Worm (Caenorhabditis elegans): ENCODE results near the gene M01A8.1.

M01A8.1 gene

DNA sequence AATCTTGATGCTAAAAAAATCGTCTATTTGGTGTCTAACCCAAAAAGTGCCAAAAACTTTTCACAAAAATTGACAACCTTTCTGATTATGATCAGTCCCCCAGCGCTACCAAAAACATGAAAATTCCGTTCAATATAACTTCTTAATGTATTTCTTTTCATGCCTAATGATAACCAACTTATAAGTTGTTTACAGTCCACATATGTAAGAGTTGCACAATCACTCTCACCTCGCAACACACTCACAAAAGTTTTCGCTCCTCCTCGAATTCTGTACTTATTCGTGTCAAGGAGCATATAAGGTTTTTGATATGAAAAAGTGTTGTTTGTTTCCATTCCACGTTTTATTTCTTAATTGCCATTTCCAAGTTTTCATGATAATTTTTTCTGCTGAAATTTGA is 31.5 kb downstream of the M01A8.1 start:
- no peak for TF ChIP-seq ztf-23 (GFP tag; IDR thresholded peaks at IDR 0.05)
- TF ChIP-seq tab-1 (GFP tag; IDR thresholded peaks at IDR 0.05): no peak
- no peak for TF ChIP-seq klf-2 (GFP tag; conservative IDR thresholded peaks at IDR 0.05)
- no peak for TF ChIP-seq med-1 (GFP tag; optimal IDR thresholded peaks at IDR 0.05; ENCODE audit: insufficient read depth)
- TF ChIP-seq ztf-29 (GFP tag; IDR thresholded peaks at IDR 0.05): no peak
- TF ChIP-seq T22C8.4 (GFP tag; IDR thresholded peaks at IDR 0.05): no peak
- TF ChIP-seq ref-1 (GFP tag; conservative IDR thresholded peaks at IDR 0.05): no peak
- no peak for TF ChIP-seq flt-1 (GFP tag; IDR thresholded peaks at IDR 0.05)
- TF ChIP-seq cog-1 (tag; optimal IDR thresholded peaks at IDR 0.05): no peak

DNA sequence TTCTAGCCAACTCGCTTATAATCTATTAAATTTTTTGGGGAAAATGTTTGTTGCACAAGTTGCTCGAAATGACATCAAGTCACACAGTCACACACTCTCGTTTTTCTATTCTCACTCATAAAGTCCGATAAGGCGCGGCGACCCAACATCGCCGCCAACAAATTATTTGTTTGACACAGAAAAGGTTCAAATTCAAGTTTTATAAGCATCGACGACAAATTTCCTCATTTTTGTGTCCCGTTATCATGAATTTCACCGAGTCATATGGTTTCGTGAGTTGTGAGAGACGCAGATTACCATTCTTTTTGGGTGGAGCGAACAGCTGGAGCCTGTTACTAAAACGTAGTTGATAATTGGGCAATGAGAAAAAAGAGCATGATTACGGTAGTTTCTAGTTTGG is 32.8 kb downstream of the M01A8.1 start:
- TF ChIP-seq cog-1 (tag; optimal IDR thresholded peaks at IDR 0.05) (no peak), tab-1 (GFP tag; IDR thresholded peaks at IDR 0.05) (no peak), med-1 (GFP tag; optimal IDR thresholded peaks at IDR 0.05; ENCODE audit: insufficient read depth) (no peak), ref-1 (GFP tag; conservative IDR thresholded peaks at IDR 0.05) (no peak), klf-2 (GFP tag; conservative IDR thresholded peaks at IDR 0.05) (no peak), ztf-29 (GFP tag; IDR thresholded peaks at IDR 0.05) (no peak), ztf-23 (GFP tag; IDR thresholded peaks at IDR 0.05) (no peak), flt-1 (GFP tag; IDR thresholded peaks at IDR 0.05) (no peak), T22C8.4 (GFP tag; IDR thresholded peaks at IDR 0.05) (no peak)

DNA sequence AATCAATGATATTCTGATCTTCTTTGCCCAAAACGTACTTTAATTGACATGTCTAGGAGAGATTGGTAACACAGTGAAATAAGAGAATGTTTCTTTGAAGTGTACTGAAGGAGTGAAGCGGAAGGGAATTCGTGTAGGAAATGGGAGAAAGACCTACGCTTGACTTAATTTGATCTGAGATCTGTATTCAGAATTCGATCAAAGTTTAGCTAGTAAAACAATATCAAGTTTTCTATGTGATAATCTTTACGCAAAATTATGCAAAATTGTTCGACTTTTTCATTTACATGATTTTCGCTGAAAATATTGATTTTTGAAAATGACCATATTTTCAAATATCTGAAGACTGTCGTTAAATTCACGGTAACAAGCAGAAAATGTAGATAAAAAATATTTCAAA is 40.3 kb downstream of the M01A8.1 start, which contains the start of gene K01B6.4:
TSS of gene K01B6.4 (minus strand) at position 101 of the 400 bp plus-strand sequence.
- TF ChIP-seq flt-1 (GFP tag; IDR thresholded peaks at IDR 0.05) (no peak), T22C8.4 (GFP tag; IDR thresholded peaks at IDR 0.05) (no peak), ref-1 (GFP tag; conservative IDR thresholded peaks at IDR 0.05) (no peak), tab-1 (GFP tag; IDR thresholded peaks at IDR 0.05) (no peak), ztf-29 (GFP tag; IDR thresholded peaks at IDR 0.05) (no peak), med-1 (GFP tag; optimal IDR thresholded peaks at IDR 0.05; ENCODE audit: insufficient read depth) (no peak)

DNA sequence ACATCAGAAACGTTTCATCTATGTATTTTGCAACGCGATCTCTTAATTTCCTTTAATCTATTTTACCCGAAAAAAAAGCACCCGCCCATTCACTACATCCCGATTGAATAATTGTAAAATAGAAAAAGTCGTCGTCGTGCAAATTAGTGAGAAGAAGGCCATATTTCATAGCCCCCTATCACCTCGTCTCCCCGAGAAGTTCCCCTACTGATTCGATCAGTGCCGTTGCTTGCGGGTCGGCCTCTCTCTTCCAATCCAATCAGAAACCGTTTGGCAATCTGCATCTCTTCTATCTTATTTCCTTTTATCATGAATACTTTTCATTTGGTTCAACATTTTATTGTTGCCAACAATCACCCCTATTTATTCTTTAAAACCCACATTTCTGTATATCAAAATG is 42.1 kb downstream of the M01A8.1 start:
- TF ChIP-seq ztf-29 (GFP tag; IDR thresholded peaks at IDR 0.05) (no peak), tab-1 (GFP tag; IDR thresholded peaks at IDR 0.05) (no peak), T22C8.4 (GFP tag; IDR thresholded peaks at IDR 0.05) (no peak), ztf-23 (GFP tag; IDR thresholded peaks at IDR 0.05) (no peak), med-1 (GFP tag; optimal IDR thresholded peaks at IDR 0.05; ENCODE audit: insufficient read depth) (no peak), flt-1 (GFP tag; IDR thresholded peaks at IDR 0.05) (no peak), klf-2 (GFP tag; conservative IDR thresholded peaks at IDR 0.05) (no peak), cog-1 (tag; optimal IDR thresholded peaks at IDR 0.05) (no peak), ref-1 (GFP tag; conservative IDR thresholded peaks at IDR 0.05) (no peak)

DNA sequence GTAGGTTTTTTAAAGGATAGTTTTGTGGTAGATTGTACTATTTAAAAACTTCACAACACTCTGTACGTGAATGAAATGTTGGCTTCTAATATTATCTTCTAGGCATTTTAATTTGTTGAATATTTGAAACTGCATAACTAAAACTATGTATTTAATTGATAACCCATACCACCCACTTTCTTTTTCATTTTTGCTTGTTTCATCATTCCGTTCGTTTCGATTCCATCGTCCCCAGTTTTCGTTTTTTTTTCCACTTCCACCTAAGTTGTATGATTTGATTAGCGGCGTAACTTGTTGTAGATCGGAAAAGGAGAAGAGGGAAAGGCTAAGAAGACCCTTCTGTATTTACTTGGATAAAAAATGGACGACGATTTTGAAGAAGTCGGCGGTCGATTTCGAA is 42.9 kb downstream of the M01A8.1 start, which contains the start of gene K01B6.3:
TSS of gene K01B6.3 (plus strand) at position 301 of the 400 bp plus-strand sequence.
- no peak for TF ChIP-seq ztf-23 (GFP tag; IDR thresholded peaks at IDR 0.05)
- TF ChIP-seq klf-2 (GFP tag; conservative IDR thresholded peaks at IDR 0.05): no peak
- no peak for TF ChIP-seq cog-1 (tag; optimal IDR thresholded peaks at IDR 0.05)
- no peak for TF ChIP-seq ztf-29 (GFP tag; IDR thresholded peaks at IDR 0.05)
- TF ChIP-seq flt-1 (GFP tag; IDR thresholded peaks at IDR 0.05): no peak
- TF ChIP-seq med-1 (GFP tag; optimal IDR thresholded peaks at IDR 0.05; ENCODE audit: insufficient read depth): no peak
- TF ChIP-seq tab-1 (GFP tag; IDR thresholded peaks at IDR 0.05): no peak
- TF ChIP-seq ref-1 (GFP tag; conservative IDR thresholded peaks at IDR 0.05): no peak
- no peak for TF ChIP-seq T22C8.4 (GFP tag; IDR thresholded peaks at IDR 0.05)

DNA sequence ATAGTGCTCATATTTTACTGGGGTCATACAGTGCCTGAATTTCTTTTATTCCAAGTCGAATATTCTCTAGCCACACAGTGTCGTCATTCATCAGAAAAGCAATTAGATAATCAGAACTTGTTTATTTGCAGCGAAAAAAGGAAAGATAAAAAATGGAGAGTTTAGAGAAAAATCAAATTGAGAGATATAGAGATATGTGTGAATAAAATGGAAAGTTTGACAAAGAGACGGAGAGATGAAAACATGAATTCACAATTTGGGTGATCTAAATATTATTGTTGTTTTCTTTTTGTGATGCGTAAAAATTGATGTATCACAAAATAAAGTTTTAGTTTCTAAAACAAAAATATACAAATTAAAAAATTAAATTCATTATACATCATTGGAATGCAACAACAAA is 43.6 kb downstream of the M01A8.1 start:
- no peak for TF ChIP-seq tab-1 (GFP tag; IDR thresholded peaks at IDR 0.05)
- no peak for TF ChIP-seq T22C8.4 (GFP tag; IDR thresholded peaks at IDR 0.05)
- TF ChIP-seq klf-2 (GFP tag; conservative IDR thresholded peaks at IDR 0.05): no peak
- no peak for TF ChIP-seq ztf-29 (GFP tag; IDR thresholded peaks at IDR 0.05)
- no peak for TF ChIP-seq ztf-23 (GFP tag; IDR thresholded peaks at IDR 0.05)
- TF ChIP-seq ref-1 (GFP tag; conservative IDR thresholded peaks at IDR 0.05): no peak
- TF ChIP-seq med-1 (GFP tag; optimal IDR thresholded peaks at IDR 0.05; ENCODE audit: insufficient read depth): no peak
- no peak for TF ChIP-seq cog-1 (tag; optimal IDR thresholded peaks at IDR 0.05)
- TF ChIP-seq flt-1 (GFP tag; IDR thresholded peaks at IDR 0.05): no peak

DNA sequence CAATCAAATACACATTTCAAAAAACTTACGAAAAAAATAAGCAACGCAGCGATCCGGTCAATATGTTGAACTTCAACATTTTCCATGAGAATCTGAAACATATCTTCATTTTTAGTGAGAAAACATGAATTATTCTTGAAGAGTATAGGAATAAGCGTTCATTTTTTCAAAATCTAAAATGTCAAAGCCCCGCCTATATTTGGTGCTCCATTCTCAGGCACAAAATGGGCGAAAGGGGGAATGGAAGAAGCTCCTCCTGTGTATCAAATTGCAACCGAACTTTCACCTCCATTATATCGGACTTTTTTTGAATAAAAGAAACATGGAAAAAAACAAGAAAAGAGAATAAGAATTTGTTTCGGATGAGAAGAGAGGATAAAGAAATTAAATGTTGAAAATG is 49.5 kb downstream of the M01A8.1 start, which contains the start of gene srx-45:
TSS of gene srx-45 (minus strand) at position 101 of the 400 bp plus-strand sequence.
- TF ChIP-seq klf-2 (GFP tag; conservative IDR thresholded peaks at IDR 0.05) (no peak), cog-1 (tag; optimal IDR thresholded peaks at IDR 0.05) (no peak), T22C8.4 (GFP tag; IDR thresholded peaks at IDR 0.05) (no peak), flt-1 (GFP tag; IDR thresholded peaks at IDR 0.05) (no peak), ztf-23 (GFP tag; IDR thresholded peaks at IDR 0.05) (no peak), med-1 (GFP tag; optimal IDR thresholded peaks at IDR 0.05; ENCODE audit: insufficient read depth) (no peak), ref-1 (GFP tag; conservative IDR thresholded peaks at IDR 0.05) (no peak), tab-1 (GFP tag; IDR thresholded peaks at IDR 0.05) (no peak), ztf-29 (GFP tag; IDR thresholded peaks at IDR 0.05) (no peak)

All from whole organism, midembryonic.